Fruit fly (Drosophila melanogaster) whole organism, prepupa: ENCODE results near the gene PGS1.

Source experiments
- Blimp-1 ChIP-seq: fragments of 200-800 bp; sonication (Bioruptor generic); optimal IDR thresholded peaks from 3 replicates; lab custom pipeline; 2017; ENCODE audit warnings: missing biosample characterization, missing genetic modification characterization, mild to moderate bottlenecking, moderate library complexity, missing genetic modification reagents
- CG10631 ChIP-seq: fragments of 200-800 bp; sonication (Bioruptor generic); optimal IDR thresholded peaks from 2 replicates; lab custom pipeline; 2016; ENCODE audit warnings: missing biosample characterization, missing genetic modification characterization
- CG10669 ChIP-seq: fragments of 200-800 bp; sonication (Bioruptor generic); optimal IDR thresholded peaks from 3 replicates; lab custom pipeline; 2018; ENCODE audit warnings: missing biosample characterization, mild to moderate bottlenecking, missing genetic modification characterization, moderate library complexity
- CG11294 ChIP-seq: fragments of 200-800 bp; sonication (Bioruptor generic); IDR thresholded peaks from 2 replicates; pipeline ENCODE4 v1.3.6; 2022; ENCODE audit warnings: missing biosample characterization, missing genetic modification characterization
- CG11762 ChIP-seq: fragments of 200-800 bp; sonication (Bioruptor generic); optimal IDR thresholded peaks from 3 replicates; lab custom pipeline; 2016; ENCODE audit warnings: missing biosample characterization, missing genetic modification characterization; ENCODE audit not compliant: insufficient read depth
- CG11902 ChIP-seq: fragments of 200-800 bp; sonication (Bioruptor generic); optimal IDR thresholded peaks from 3 replicates; lab custom pipeline; 2016; ENCODE audit warnings: missing biosample characterization, missing genetic modification characterization
- CG15336 ChIP-seq: fragments of 200-800 bp; sonication (Bioruptor generic); IDR thresholded peaks from 2 replicates; pipeline ENCODE4 v1.3.6; 2022; ENCODE audit warnings: missing biosample characterization, missing genetic modification characterization
- CG1621 ChIP-seq: fragments of 200-800 bp; sonication (Bioruptor generic); optimal IDR thresholded peaks from 3 replicates; lab custom pipeline; 2018; ENCODE audit warnings: missing biosample characterization, mild to moderate bottlenecking, missing genetic modification characterization
- CG16779 ChIP-seq: fragments of 200-800 bp; sonication (Bioruptor generic); optimal IDR thresholded peaks from 3 replicates; lab custom pipeline; 2017; ENCODE audit warnings: missing biosample characterization, mild to moderate bottlenecking, missing genetic modification characterization
- CG3032 ChIP-seq: fragments of 200-800 bp; optimal IDR thresholded peaks from 2 replicates; lab custom pipeline; 2019; ENCODE audit warnings: missing biosample characterization, mild to moderate bottlenecking, missing genetic modification characterization, moderate library complexity
- CG31627 ChIP-seq: fragments of 200-800 bp; sonication (Bioruptor generic); optimal IDR thresholded peaks from 3 replicates; lab custom pipeline; 2016; ENCODE audit warnings: missing biosample characterization, missing genetic modification characterization
- CG32006 ChIP-seq: fragments of 200-800 bp; sonication (Bioruptor generic); optimal IDR thresholded peaks from 3 replicates; lab custom pipeline; 2017; ENCODE audit warnings: missing biosample characterization, mild to moderate bottlenecking, missing genetic modification characterization
- CG34406 ChIP-seq: fragments of 200-800 bp; sonication (Bioruptor generic); optimal IDR thresholded peaks from 3 replicates; lab custom pipeline; 2016; ENCODE audit warnings: missing biosample characterization, missing genetic modification characterization
- CG3919 ChIP-seq: fragments of 200-800 bp; sonication (Bioruptor generic); optimal IDR thresholded peaks from 3 replicates; lab custom pipeline; 2016; ENCODE audit warnings: missing biosample characterization, missing genetic modification characterization
- CG6276 ChIP-seq: fragments of 200-800 bp; sonication (Bioruptor generic); optimal IDR thresholded peaks from 2 replicates; lab custom pipeline; 2017; ENCODE audit warnings: missing biosample characterization, mild to moderate bottlenecking, missing genetic modification characterization
- CG6792 ChIP-seq: fragments of 200-800 bp; sonication (Bioruptor generic); optimal IDR thresholded peaks from 3 replicates; lab custom pipeline; 2016; ENCODE audit warnings: missing biosample characterization, missing genetic modification characterization
- CG6808 ChIP-seq: fragments of 200-800 bp; sonication (Bioruptor generic); optimal IDR thresholded peaks from 3 replicates; lab custom pipeline; 2017; ENCODE audit warnings: missing biosample characterization, missing genetic modification characterization, mild to moderate bottlenecking, moderate library complexity, missing genetic modification reagents
- CG6854 ChIP-seq: fragments of 200-800 bp; sonication (Bioruptor generic); optimal IDR thresholded peaks from 2 replicates; lab custom pipeline; 2017; ENCODE audit warnings: missing biosample characterization, mild to moderate bottlenecking, missing genetic modification characterization
- CG8119 ChIP-seq: fragments of 200-800 bp; sonication (Bioruptor generic); IDR thresholded peaks from 3 replicates; pipeline ENCODE4 v1.3.6; 2022; ENCODE audit warnings: missing biosample characterization, missing genetic modification characterization
- CG8632 ChIP-seq: fragments of 200-800 bp; sonication (Bioruptor generic); optimal IDR thresholded peaks from 3 replicates; lab custom pipeline; 2016; ENCODE audit warnings: missing biosample characterization, missing genetic modification characterization
- Eip78C ChIP-seq: fragments of 200-800 bp; sonication (Bioruptor generic); peaks from one replicate; lab custom pipeline; 2016; ENCODE audit warnings: missing biosample characterization, missing genetic modification characterization
- Eip93F ChIP-seq: fragments of 200-800 bp; sonication (Bioruptor generic); optimal IDR thresholded peaks from 2 replicates; lab custom pipeline; 2016; ENCODE audit warnings: missing biosample characterization, mild to moderate bottlenecking, missing genetic modification characterization
- Ets21C ChIP-seq: fragments of 200-800 bp; sonication (Bioruptor generic); optimal IDR thresholded peaks from 3 replicates; lab custom pipeline; 2016; ENCODE audit warnings: missing biosample characterization, missing genetic modification characterization
- Gug ChIP-seq: fragments of 200-800 bp; sonication (Bioruptor generic); IDR thresholded peaks from 2 replicates; pipeline ENCODE4 v1.3.6; 2022; ENCODE audit warnings: missing biosample characterization, missing genetic modification characterization
- Hr38 ChIP-seq: sonication (Bioruptor generic); optimal IDR thresholded peaks from 2 replicates; lab custom pipeline; 2016; ENCODE audit warnings: missing biosample characterization, missing genetic modification characterization
- Hr39 ChIP-seq: fragments of 200-800 bp; sonication (Bioruptor generic); optimal IDR thresholded peaks from 2 replicates; lab custom pipeline; 2016; ENCODE audit warnings: missing biosample characterization, missing genetic modification characterization
- Hr4 ChIP-seq: fragments of 200-800 bp; sonication (Bioruptor generic); optimal IDR thresholded peaks from 3 replicates; lab custom pipeline; 2016; ENCODE audit warnings: missing biosample characterization, missing genetic modification characterization
- Lpt ChIP-seq: fragments of 200-800 bp; sonication (Bioruptor generic); optimal IDR thresholded peaks from 3 replicates; lab custom pipeline; 2016; ENCODE audit warnings: missing biosample characterization, missing genetic modification characterization
- Met ChIP-seq: fragments of 200-800 bp; sonication (Bioruptor generic); optimal IDR thresholded peaks from 3 replicates; lab custom pipeline; 2016; ENCODE audit warnings: missing biosample characterization, missing genetic modification characterization
- Sox102F ChIP-seq: fragments of 200-800 bp; sonication (Bioruptor generic); optimal IDR thresholded peaks from 2 replicates; lab custom pipeline; 2016; ENCODE audit warnings: missing biosample characterization, mild to moderate bottlenecking, missing genetic modification characterization
- Sox15 ChIP-seq: fragments of 200-800 bp; sonication (Bioruptor generic); optimal IDR thresholded peaks from 3 replicates; lab custom pipeline; 2016; ENCODE audit warnings: missing biosample characterization, missing genetic modification characterization
- achi ChIP-seq: fragments of 200-800 bp; sonication (Bioruptor generic); optimal IDR thresholded peaks from 3 replicates; lab custom pipeline; 2016; ENCODE audit warnings: missing biosample characterization, missing genetic modification characterization
- cyc ChIP-seq: fragments of 200-800 bp; sonication (Bioruptor generic); optimal IDR thresholded peaks from 3 replicates; lab custom pipeline; 2016; ENCODE audit warnings: missing biosample characterization, missing genetic modification characterization
- dsx ChIP-seq: fragments of 200-800 bp; optimal IDR thresholded peaks from 3 replicates; lab custom pipeline; 2019; ENCODE audit warnings: missing biosample characterization, mild to moderate bottlenecking, missing genetic modification characterization, moderate library complexity; ENCODE audit not compliant: poor library complexity, severe bottlenecking
- eg ChIP-seq: fragments of 200-800 bp; sonication (Bioruptor generic); IDR thresholded peaks from 3 replicates; pipeline ENCODE4 v1.3.6; 2022; ENCODE audit warnings: missing biosample characterization, missing genetic modification characterization
- esn ChIP-seq: fragments of 200-800 bp; sonication (Bioruptor generic); optimal IDR thresholded peaks from 2 replicates; lab custom pipeline; 2016; ENCODE audit warnings: missing biosample characterization, mild to moderate bottlenecking, missing genetic modification characterization, moderate library complexity
- fd59A ChIP-seq: fragments of 200-800 bp; sonication (Bioruptor generic); optimal IDR thresholded peaks from 2 replicates; lab custom pipeline; 2017; ENCODE audit warnings: missing biosample characterization, mild to moderate bottlenecking, missing genetic modification characterization, missing genetic modification reagents
- fd85E ChIP-seq: fragments of 200-800 bp; sonication (Bioruptor generic); optimal IDR thresholded peaks from 3 replicates; lab custom pipeline; 2016; ENCODE audit warnings: missing biosample characterization, missing genetic modification characterization
- fkh ChIP-seq: fragments of 200-800 bp; sonication (Bioruptor generic); optimal IDR thresholded peaks from 3 replicates; lab custom pipeline; 2017; ENCODE audit warnings: missing biosample characterization, mild to moderate bottlenecking, missing genetic modification characterization, moderate library complexity
- pdm3 ChIP-seq: fragments of 200-800 bp; sonication (Bioruptor generic); optimal IDR thresholded peaks from 3 replicates; lab custom pipeline; 2016; ENCODE audit warnings: missing biosample characterization, missing genetic modification characterization
- salr ChIP-seq, 2 experiments: fragments of 200-800 bp; sonication (Bioruptor generic); optimal IDR thresholded peaks; 3 replicates each; lab custom pipeline; 2016 to 2018; ENCODE audit warnings: missing biosample characterization in 2 of 2, missing genetic modification characterization in 2 of 2, mild to moderate bottlenecking in 1 of 2
- spab ChIP-seq: fragments of 200-800 bp; sonication (Bioruptor generic); optimal IDR thresholded peaks from 2 replicates; lab custom pipeline; 2017; ENCODE audit warnings: missing biosample characterization, mild to moderate bottlenecking, missing genetic modification characterization, missing genetic modification reagents
- ss ChIP-seq, 2 experiments: fragments of 200-800 bp; sonication (Bioruptor generic); optimal IDR thresholded peaks; 2 replicates in 1 of 2; 3 replicates in 1 of 2; lab custom pipeline; 2017 to 2018; ENCODE audit warnings: mild to moderate bottlenecking in 2 of 2, missing biosample characterization in 2 of 2, missing genetic modification characterization in 2 of 2, moderate library complexity in 1 of 2
- svp ChIP-seq: fragments of 200-800 bp; sonication (Bioruptor generic); peaks from one replicate; lab custom pipeline; 2016; ENCODE audit warnings: missing biosample characterization, missing genetic modification characterization
- topi ChIP-seq: fragments of 200-800 bp; sonication (Bioruptor generic); optimal IDR thresholded peaks from 3 replicates; lab custom pipeline; 2016; ENCODE audit warnings: missing biosample characterization, missing genetic modification characterization
- vri ChIP-seq: fragments of 200-800 bp; sonication (Bioruptor generic); optimal IDR thresholded peaks from 3 replicates; lab custom pipeline; 2016; ENCODE audit warnings: missing biosample characterization, mild to moderate bottlenecking, missing genetic modification characterization

The PGS1 gene

dm6 chr3R:18788365-18789147, 42.7 kb upstream of the PGS1 start (continued):
- TF ChIP-seq Lpt (GFP tag; lab: Kevin White, UChicago) (peak; percentile 78), CG10631 (GFP tag; lab: Kevin White, UChicago) (peak; percentile 89), CG34406 (peak; percentile 73), CG11902 (peak; percentile 72), CG3919 (GFP tag; lab: Kevin White, UChicago) (peak; percentile 92), CG8632 (GFP tag; lab: Kevin White, UChicago) (peak; percentile 71), Ets21C (GFP tag; lab: Kevin White, UChicago) (peak; percentile 79), ss (GFP tag; optimal IDR thresholded peaks at IDR 0.05; lab: Kevin White, UChicago) (peak; percentile 59 to 76), Met (GFP tag; lab: Kevin White, UChicago) (peak; percentile 93), Gug (GFP tag; lab: Robert Waterston, UW) (peak; percentile 80)

- TF ChIP-seq CG3919 (GFP tag; lab: Kevin White, UChicago) (peak; percentile 89), CG15336 (peak; percentile 52), salr (GFP tag; optimal IDR thresholded peaks at IDR 0.05; lab: Kevin White, UChicago) (peak in 1 of 2 experiments; percentile 30), CG16779 (tag; lab: Kevin White, UChicago) (no peak), fd85E (GFP tag; lab: Kevin White, UChicago) (peak; percentile 9), CG8632 (GFP tag; lab: Kevin White, UChicago) (no peak), pdm3 (GFP tag; lab: Kevin White, UChicago) (peak; percentile 36), CG10631 (GFP tag; lab: Kevin White, UChicago) (peak; percentile 45), CG31627 (GFP tag; lab: Kevin White, UChicago) (peak; percentile 38), cyc (GFP tag; lab: Kevin White, UChicago) (peak; percentile 85), Eip78C (GFP tag; lab: Kevin White, UChicago) (peak; percentile 88), Lpt (GFP tag; lab: Kevin White, UChicago) (peak; percentile 73), CG6276 (peak; percentile 69), eg (GFP tag; lab: Robert Waterston, UW) (peak; percentile 63), svp (GFP tag; lab: Kevin White, UChicago) (peak; percentile 78), achi (peak; percentile 27), Ets21C (GFP tag; lab: Kevin White, UChicago) (no peak), Met (GFP tag; lab: Kevin White, UChicago) (peak; percentile 54), vri (GFP tag; lab: Kevin White, UChicago) (no peak), CG11762 (peak; percentile 66), topi (GFP tag; lab: Kevin White, UChicago) (peak; percentile 74), fd59A (GFP tag; lab: Kevin White, UChicago) (no peak), CG1621 (no peak), CG6792 (GFP tag; lab: Kevin White, UChicago) (peak; percentile 26), Eip93F (GFP tag; lab: Kevin White, UChicago) (no peak), CG10669 (GFP tag; lab: Kevin White, UChicago) (peak; percentile 72), CG3032 (tag; lab: Kevin White, UChicago) (peak; percentile 54), CG8119 (GFP tag; lab: Robert Waterston, UW) (peak; percentile 72), Hr4 (GFP tag; lab: Kevin White, UChicago) (peak; percentile 39), Blimp-1 (peak; percentile 42), CG11902 (peak; percentile 49), esn (GFP tag; lab: Kevin White, UChicago) (peak; percentile 48), dsx (GFP tag; lab: Kevin White, UChicago) (peak; percentile 51), Gug (GFP tag; lab: Robert Waterston, UW) (peak; percentile 34; the same call in 1 of the 2 replicates), Hr38 (GFP tag; lab: Kevin White, UChicago) (no peak), Sox102F (GFP tag; lab: Kevin White, UChicago) (peak; percentile 46), CG32006 (GFP tag; lab: Kevin White, UChicago) (peak; percentile 46), CG34406 (no peak), CG6854 (GFP tag; lab: Kevin White, UChicago) (peak; percentile 59), CG11294 (no peak; the same call in 1 of the 2 replicates), fkh (GFP tag; lab: Kevin White, UChicago) (no peak), Hr39 (GFP tag; lab: Kevin White, UChicago) (peak; percentile 33), spab (peak; percentile 63), Sox15 (GFP tag; lab: Kevin White, UChicago) (no peak), CG6808 (GFP tag; lab: Kevin White, UChicago) (peak; percentile 79)
These were observed 41.4 kb upstream of the PGS1 start for dm6 chr3R:18787237-18787636.
